Worm (Caenorhabditis elegans) whole organism, L3 larva: ENCODE measurements around the gene F57E7.2.

Experiments
- R02D3.7 ChIP-seq: fragments of 150-350 bp; optimal IDR thresholded peaks from 2 replicates; lab custom pipeline; 2014; ENCODE audit warnings: missing biosample characterization, missing genetic modification characterization
- aly-2 ChIP-seq: fragments of 150-350 bp; optimal IDR thresholded peaks from 2 replicates; lab custom pipeline; 2014; ENCODE audit warnings: missing biosample characterization, missing genetic modification characterization
- ceh-16 ChIP-seq: sonication (generic microtip); optimal IDR thresholded peaks from 2 replicates; lab custom pipeline; 2017; ENCODE audit warnings: missing biosample characterization, missing genetic modification characterization
- ceh-82 ChIP-seq: fragments of 150-350 bp; optimal IDR thresholded peaks from 2 replicates; lab custom pipeline; 2014; ENCODE audit warnings: missing biosample characterization, missing genetic modification characterization
- ceh-9 ChIP-seq: sonication (generic microtip); optimal IDR thresholded peaks from 2 replicates; lab custom pipeline; 2018; ENCODE audit warnings: missing biosample characterization, missing genetic modification characterization
- eor-1 ChIP-seq, 2 experiments: fragments of 150-350 bp; optimal IDR thresholded peaks; 2 replicates each; lab custom pipeline; 2014 to 2018; ENCODE audit warnings: missing biosample characterization in 2 of 2, missing genetic modification characterization in 2 of 2
- jun-1 ChIP-seq: fragments of 150-350 bp; optimal IDR thresholded peaks from 2 replicates; lab custom pipeline; 2014; ENCODE audit warnings: missing biosample characterization, missing genetic modification reagents, missing genetic modification characterization
- mml-1 ChIP-seq: fragments of 150-350 bp; sonication (generic microtip); optimal IDR thresholded peaks from 3 replicates; lab custom pipeline; 2014; ENCODE audit warnings: missing biosample characterization, missing genetic modification characterization
- nhr-11 ChIP-seq: fragments of 150-350 bp; optimal IDR thresholded peaks from 2 replicates; lab custom pipeline; 2014; ENCODE audit warnings: missing biosample characterization, missing genetic modification characterization
- nhr-25 ChIP-seq: sonication (generic microtip); optimal IDR thresholded peaks from 2 replicates; lab custom pipeline; 2017; ENCODE audit warnings: missing biosample characterization, missing genetic modification characterization
- nhr-28 ChIP-seq: fragments of 150-350 bp; optimal IDR thresholded peaks from 2 replicates; lab custom pipeline; 2014; ENCODE audit warnings: missing biosample characterization, missing genetic modification characterization
- nhr-43 ChIP-seq: sonication (generic microtip); optimal IDR thresholded peaks from 2 replicates; lab custom pipeline; 2016; ENCODE audit warnings: mild to moderate bottlenecking, missing genetic modification characterization, missing compliant biosample characterization; ENCODE audit not compliant: poor library complexity, severe bottlenecking
- nhr-67 ChIP-seq: fragments of 150-350 bp; optimal IDR thresholded peaks from 2 replicates; lab custom pipeline; 2014; ENCODE audit warnings: missing biosample characterization, missing genetic modification characterization
- pha-4 ChIP-seq: fragments of 150-350 bp; optimal IDR thresholded peaks from 2 replicates; lab custom pipeline; 2014; ENCODE audit warnings: missing biosample characterization, missing genetic modification reagents, missing genetic modification characterization
- skn-1 ChIP-seq: fragments of 150-350 bp; optimal IDR thresholded peaks from 2 replicates; lab custom pipeline; 2014; ENCODE audit warnings: missing biosample characterization, missing genetic modification characterization
- snpc-4 ChIP-seq: fragments of 150-350 bp; optimal IDR thresholded peaks from 2 replicates; lab custom pipeline; 2014; ENCODE audit warnings: missing biosample characterization, missing genetic modification characterization
- unc-62 ChIP-seq: fragments of 150-350 bp; sonication (generic microtip); optimal IDR thresholded peaks from 4 replicates; lab custom pipeline; 2014; ENCODE audit warnings: missing biosample characterization, missing genetic modification reagents, missing genetic modification characterization

The F57E7.2 gene

DNA sequence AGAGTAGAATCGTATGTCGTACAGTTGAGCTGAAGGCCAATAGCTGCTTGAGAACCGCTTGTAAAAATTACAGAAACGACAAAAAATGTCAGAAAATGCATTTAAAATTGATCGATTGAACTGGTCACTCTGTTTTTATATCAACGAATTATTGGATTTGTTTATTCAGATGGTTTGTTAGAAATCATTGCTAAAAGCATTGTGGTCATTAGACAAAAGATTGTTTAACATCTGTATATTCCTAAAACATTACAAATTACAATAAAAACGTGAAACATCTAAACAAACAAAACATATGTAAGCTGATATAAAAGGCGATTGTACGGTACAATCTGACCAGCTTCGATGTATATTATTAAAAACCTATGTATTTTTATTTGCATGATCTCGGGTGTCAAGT is 47.4 kb downstream of the F57E7.2 start, which contains the start of the genes F26D2.13 and F26D2.14:
F26D2.13 (minus strand) TSS at position 101 of the 400 bp plus-strand sequence.
F26D2.14 (plus strand) TSS at position 346 of the 400 bp plus-strand sequence.
- TF ChIP-seq snpc-4 (tag; lab: Kevin White, UChicago), result no peak
- no peak for TF ChIP-seq R02D3.7 (tag; lab: Kevin White, UChicago)
- TF ChIP-seq aly-2, result no peak
- no peak for TF ChIP-seq nhr-67 (tag; lab: Kevin White, UChicago)
- no peak for TF ChIP-seq unc-62
- TF ChIP-seq skn-1 (tag; lab: Kevin White, UChicago), result no peak
- no peak for TF ChIP-seq mml-1 (tag; lab: Kevin White, UChicago)
- no peak for TF ChIP-seq ceh-9 (tag; lab: Kevin White, UChicago)
- TF ChIP-seq pha-4 (tag; lab: Kevin White, UChicago), result no peak
- TF ChIP-seq nhr-43 (tag; lab: Kevin White, UChicago), result no peak
- no peak for TF ChIP-seq ceh-16 (tag; lab: Kevin White, UChicago)
- no peak for TF ChIP-seq jun-1 (tag; lab: Kevin White, UChicago)
- TF ChIP-seq nhr-11 (tag; lab: Kevin White, UChicago), result no peak
- TF ChIP-seq eor-1 (tag; optimal IDR thresholded peaks at IDR 0.05; lab: Kevin White, UChicago), result no peak
- TF ChIP-seq, all 47 proteins: peak for 0

- TF ChIP-seq ceh-82 (tag; lab: Kevin White, UChicago) (no peak), nhr-28 (tag; lab: Kevin White, UChicago) (no peak), unc-62 (no peak), ceh-16 (tag; lab: Kevin White, UChicago) (no peak), nhr-25 (tag; lab: Kevin White, UChicago) (no peak)
Measured at ce11 chrV:16433471-16433870, 49.5 kb downstream of the F57E7.2 start, which contains the start of gene clec-234. Gene clec-234, minus strand, starts transcription at chrV:16433571.
